Worm (Caenorhabditis elegans) whole organism, young adult: ENCODE results near the gene srh-170.

ENCODE experiments used
- aptf-2 ChIP-seq: fragments of 200-800 bp; sonication (Bioruptor generic); conservative IDR thresholded peaks from 2 replicates; pipeline ENCODE4 v1.3.6; 2022; ENCODE audit warnings: missing genetic modification reagents, missing genetic modification characterization, missing compliant biosample characterization
- ceh-100 ChIP-seq: fragments of 200-800 bp; sonication (Bioruptor generic); IDR thresholded peaks from 2 replicates; pipeline ENCODE4 v1.3.6; 2022; ENCODE audit warnings: missing genetic modification reagents, missing genetic modification characterization, missing compliant biosample characterization
- ceh-79 ChIP-seq: sonication (generic microtip); optimal IDR thresholded peaks from 2 replicates; lab custom pipeline; 2017; ENCODE audit warnings: mild to moderate bottlenecking, missing genetic modification characterization, missing compliant biosample characterization
- dpl-1 ChIP-seq: fragments of 150-350 bp; optimal IDR thresholded peaks from 2 replicates; lab custom pipeline; 2014; ENCODE audit warnings: missing biosample characterization, missing genetic modification reagents, missing genetic modification characterization
- efl-1 ChIP-seq: fragments of 150-350 bp; optimal IDR thresholded peaks from 2 replicates; lab custom pipeline; 2014; ENCODE audit warnings: missing biosample characterization, missing genetic modification reagents, missing genetic modification characterization
- ets-4 ChIP-seq: fragments of 200-800 bp; sonication (Bioruptor generic); optimal IDR thresholded peaks from 2 replicates; lab custom pipeline; 2018; ENCODE audit warnings: mild to moderate bottlenecking, missing genetic modification characterization, missing compliant biosample characterization
- lir-1 ChIP-seq: fragments of 200-800 bp; sonication (Bioruptor generic); conservative IDR thresholded peaks from 2 replicates; pipeline ENCODE4 v1.3.6; 2022; ENCODE audit warnings: missing genetic modification reagents, missing genetic modification characterization, missing compliant biosample characterization
- nfya-1 ChIP-seq: sonication (generic microtip); optimal IDR thresholded peaks from 2 replicates; lab custom pipeline; 2017; ENCODE audit warnings: antibody characterized with exemption, missing compliant biosample characterization, missing genetic modification characterization, borderline replicate concordance; ENCODE audit not compliant: insufficient read depth
- nfyb-1 ChIP-seq: fragments of 200-800 bp; sonication (Bioruptor generic); IDR thresholded peaks from 2 replicates; pipeline ENCODE4 v1.3.6; 2022; ENCODE audit warnings: missing genetic modification reagents, missing genetic modification characterization, missing compliant biosample characterization
- snpc-3.4 ChIP-seq: sonication (generic microtip); optimal IDR thresholded peaks from 2 replicates; lab custom pipeline; 2017; ENCODE audit warnings: missing genetic modification characterization, mild to moderate bottlenecking, missing compliant biosample characterization, antibody characterized with exemption, moderate library complexity, missing genotype, missing genetic modification reagents
- unc-130 ChIP-seq: sonication (generic microtip); optimal IDR thresholded peaks from 2 replicates; lab custom pipeline; 2016; ENCODE audit warnings: missing genetic modification reagents, missing genetic modification characterization, missing compliant biosample characterization
- unc-62 ChIP-seq: fragments of 150-350 bp; optimal IDR thresholded peaks from 2 replicates; lab custom pipeline; 2014; ENCODE audit warnings: missing biosample characterization, missing genetic modification reagents, missing genetic modification characterization
- xnd-1 ChIP-seq: sonication (generic microtip); optimal IDR thresholded peaks from 2 replicates; lab custom pipeline; 2016; ENCODE audit warnings: missing genotype, missing genetic modification reagents, missing genetic modification characterization, missing compliant biosample characterization

DNA sequence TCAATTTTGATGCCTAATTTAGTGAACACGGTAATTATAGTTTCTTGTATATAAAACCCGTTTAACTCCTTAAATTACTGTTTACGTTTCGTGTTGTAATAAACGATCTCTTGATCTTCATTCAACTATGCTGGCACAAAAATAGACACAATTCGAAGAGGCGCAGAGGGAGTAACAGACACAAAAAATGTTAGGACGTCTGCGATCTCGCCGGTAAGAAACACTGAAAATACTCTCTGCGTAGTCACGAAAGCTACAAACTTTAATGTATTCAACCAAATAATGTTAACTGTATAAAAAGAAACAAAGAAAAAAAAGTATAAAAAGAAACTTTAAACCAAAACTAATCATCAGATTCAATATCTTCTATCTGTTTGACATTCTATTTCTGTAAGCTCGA, 7.8 kb downstream of the srh-170 start, which contains the start of gene dhs-23:
- no peak for TF ChIP-seq ceh-79
- no peak for TF ChIP-seq unc-130 (GFP tag; lab: Kevin White, UChicago)
- no peak for TF ChIP-seq unc-62
- no peak for TF ChIP-seq ets-4
- TF ChIP-seq aptf-2 (GFP tag; lab: Robert Waterston, UW), result no peak
- no peak for TF ChIP-seq nfya-1 (tag; lab: Kevin White, UChicago)
- no peak for TF ChIP-seq ceh-100 (GFP tag; lab: Robert Waterston, UW)
- no peak for TF ChIP-seq xnd-1 (tag; lab: Kevin White, UChicago)
- TF ChIP-seq snpc-3.4, result no peak
- no peak for TF ChIP-seq efl-1
- no peak for TF ChIP-seq dpl-1
- TF ChIP-seq nfyb-1 (GFP tag; lab: Robert Waterston, UW), result no peak
- no peak for TF ChIP-seq lir-1
